Fruit fly (Drosophila melanogaster) whole organism, pupa: Measurements from ENCODE around the gene Tomosyn.

Experiments used
- CG12605 ChIP-seq: fragments of 200-800 bp; sonication (Bioruptor generic); IDR thresholded peaks from 2 replicates; pipeline ENCODE4 v1.3.6; 2022; ENCODE audit warnings: missing biosample characterization, missing genetic modification characterization
- CG34367 ChIP-seq: fragments of 200-800 bp; sonication (Bioruptor generic); optimal IDR thresholded peaks from 2 replicates; lab custom pipeline; 2018; ENCODE audit warnings: missing biosample characterization, mild to moderate bottlenecking, missing genetic modification characterization

DNA sequence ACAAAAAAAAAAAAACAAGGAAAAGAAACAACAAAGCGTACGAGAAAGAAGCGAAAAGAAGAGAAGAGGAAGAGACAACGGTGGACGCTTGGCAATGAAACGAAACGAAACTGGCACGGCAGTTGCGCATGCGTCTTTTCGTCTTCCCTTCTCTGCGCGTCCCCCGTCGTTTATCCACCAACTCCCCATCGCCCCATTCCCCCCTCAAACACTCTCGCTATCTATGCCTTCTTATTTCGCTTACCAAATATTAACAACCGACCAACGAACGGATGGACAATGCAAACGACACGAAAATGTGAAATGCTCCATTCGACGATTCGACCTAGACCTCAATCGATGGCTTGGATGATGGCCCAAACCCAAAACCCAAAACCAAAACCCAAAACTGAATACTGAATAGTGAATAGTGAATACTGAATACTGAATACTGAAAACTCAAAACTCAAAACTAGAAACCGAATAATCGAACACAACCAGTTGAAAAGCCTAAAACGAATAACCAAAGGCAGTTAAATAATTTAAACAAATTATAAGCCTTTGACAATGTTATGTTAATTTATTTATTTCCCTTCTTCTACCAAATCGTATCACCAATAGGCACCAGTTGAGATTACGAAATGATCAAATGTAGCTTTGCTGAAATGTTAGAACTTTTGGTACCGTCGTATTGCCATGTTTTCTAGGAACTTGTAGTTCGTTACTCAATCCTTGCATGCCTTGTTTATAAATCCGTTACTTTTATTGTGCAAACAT lies 39.3 kb downstream of the Tomosyn start:
- TF ChIP-seq CG12605 (GFP tag; lab: Robert Waterston, UW) (no peak), CG34367 (tag; lab: Kevin White, UChicago) (no peak)
